Fruit fly (Drosophila melanogaster) whole organism, embryonic: ENCODE measurements around the gene Sems.

Experiments
- Aef1 ChIP-seq: fragments of 200-800 bp; sonication (Bioruptor generic); IDR thresholded peaks from 3 replicates; pipeline ENCODE4 v1.3.6; 2022; ENCODE audit warnings: missing biosample characterization, missing genetic modification characterization
- Atf3 ChIP-seq: fragments of 200-800 bp; sonication (Bioruptor generic); optimal IDR thresholded peaks from 3 replicates; lab custom pipeline; 2016; ENCODE audit warnings: missing biosample characterization, missing genetic modification characterization
- CG11085 ChIP-seq: fragments of 200-800 bp; sonication (Bioruptor generic); IDR thresholded peaks from 2 replicates; pipeline ENCODE4 v1.3.6; 2022; ENCODE audit warnings: missing biosample characterization, missing genetic modification characterization
- CG12071 ChIP-seq: fragments of 200-800 bp; sonication (Bioruptor generic); optimal IDR thresholded peaks from 3 replicates; lab custom pipeline; 2018; ENCODE audit warnings: missing biosample characterization, mild to moderate bottlenecking, missing genetic modification characterization
- CG14050 ChIP-seq: fragments of 200-800 bp; sonication (Bioruptor generic); IDR thresholded peaks from 3 replicates; pipeline ENCODE4 v1.3.6; 2022; ENCODE audit warnings: missing biosample characterization, missing genetic modification characterization
- CG14710 ChIP-seq: fragments of 200-800 bp; sonication (Bioruptor generic); optimal IDR thresholded peaks from 3 replicates; lab custom pipeline; 2019; ENCODE audit warnings: missing biosample characterization, mild to moderate bottlenecking, missing genetic modification characterization, moderate library complexity
- CG14965 ChIP-seq: fragments of 200-800 bp; sonication (Bioruptor generic); optimal IDR thresholded peaks from 2 replicates; lab custom pipeline; 2016; ENCODE audit warnings: missing biosample characterization, missing genetic modification characterization, borderline replicate concordance
- CG15073 ChIP-seq: fragments of 200-800 bp; sonication (Bioruptor generic); optimal IDR thresholded peaks from 2 replicates; lab custom pipeline; 2016; ENCODE audit warnings: missing biosample characterization, missing genetic modification characterization
- CG1529 ChIP-seq: fragments of 200-800 bp; sonication (Bioruptor generic); optimal IDR thresholded peaks from 3 replicates; lab custom pipeline; 2018; ENCODE audit warnings: missing biosample characterization, missing genetic modification characterization
- CG17186 ChIP-seq: fragments of 200-800 bp; sonication (Bioruptor generic); optimal IDR thresholded peaks from 3 replicates; lab custom pipeline; 2017; ENCODE audit warnings: missing biosample characterization, missing genetic modification reagents, missing genetic modification characterization
- CG2129 ChIP-seq: fragments of 200-800 bp; sonication (Bioruptor generic); IDR thresholded peaks from 2 replicates; pipeline ENCODE4 v1.3.6; 2022; ENCODE audit warnings: missing biosample characterization, missing genetic modification characterization; ENCODE audit not compliant: partially characterized antibody
- CG2875 ChIP-seq: fragments of 200-800 bp; sonication (Bioruptor generic); optimal IDR thresholded peaks from 2 replicates; lab custom pipeline; 2017; ENCODE audit warnings: missing biosample characterization, mild to moderate bottlenecking, missing genetic modification characterization, missing genetic modification reagents
- CG33213 ChIP-seq: fragments of 200-800 bp; sonication (Bioruptor generic); optimal IDR thresholded peaks from 3 replicates; lab custom pipeline; 2016; ENCODE audit warnings: missing biosample characterization, missing genetic modification characterization
- CG4328 ChIP-seq: fragments of 200-800 bp; sonication (Bioruptor generic); optimal IDR thresholded peaks from 3 replicates; lab custom pipeline; 2017; ENCODE audit warnings: missing biosample characterization, missing genetic modification reagents, missing genetic modification characterization
- CG4854 ChIP-seq: fragments of 200-800 bp; sonication (Bioruptor generic); optimal IDR thresholded peaks from 2 replicates; lab custom pipeline; 2016; ENCODE audit warnings: missing biosample characterization, missing genetic modification characterization, inconsistent platforms
- CG5180 ChIP-seq: fragments of 200-800 bp; sonication (Bioruptor generic); optimal IDR thresholded peaks from 3 replicates; lab custom pipeline; 2017; ENCODE audit warnings: missing biosample characterization, missing genetic modification characterization, mild to moderate bottlenecking, moderate library complexity, missing genetic modification reagents
- CG7372 ChIP-seq: fragments of 200-800 bp; sonication (Bioruptor generic); IDR thresholded peaks from 2 replicates; pipeline ENCODE4 v1.3.6; 2022; ENCODE audit warnings: missing biosample characterization, missing genetic modification characterization
- CG7745 ChIP-seq: fragments of 200-800 bp; sonication (Bioruptor generic); optimal IDR thresholded peaks from 2 replicates; lab custom pipeline; 2018; ENCODE audit warnings: missing biosample characterization, mild to moderate bottlenecking, missing genetic modification characterization, moderate library complexity
- CG7786 ChIP-seq: fragments of 200-800 bp; sonication (Bioruptor generic); optimal IDR thresholded peaks from 2 replicates; lab custom pipeline; 2016; ENCODE audit warnings: missing biosample characterization, missing genetic modification characterization
- CG7928 ChIP-seq: fragments of 200-800 bp; sonication (Bioruptor generic); optimal IDR thresholded peaks from 2 replicates; lab custom pipeline; 2017; ENCODE audit warnings: missing biosample characterization, mild to moderate bottlenecking, missing genetic modification characterization
- CG7987 ChIP-seq: fragments of 200-800 bp; sonication (Bioruptor generic); optimal IDR thresholded peaks from 2 replicates; lab custom pipeline; 2018; ENCODE audit warnings: missing biosample characterization, mild to moderate bottlenecking, missing genetic modification characterization, moderate library complexity
- CG8290 ChIP-seq, 3 experiments: fragments of 200-800 bp; sonication (Bioruptor generic); optimal IDR thresholded peaks; 2 replicates each; lab custom pipeline; 2016 to 2019; ENCODE audit warnings: missing biosample characterization in 3 of 3, missing genetic modification characterization in 3 of 3, mild to moderate bottlenecking in 2 of 3, moderate library complexity in 1 of 3
- CG8924 ChIP-seq: fragments of 200-800 bp; optimal IDR thresholded peaks from 3 replicates; lab custom pipeline; 2019; ENCODE audit warnings: missing biosample characterization, mild to moderate bottlenecking, missing genetic modification characterization, moderate library complexity
- CG9727 ChIP-seq: fragments of 200-800 bp; sonication (Bioruptor generic); optimal IDR thresholded peaks from 3 replicates; lab custom pipeline; 2017; ENCODE audit warnings: missing biosample characterization, mild to moderate bottlenecking, missing genetic modification characterization
- D19A ChIP-seq: fragments of 200-800 bp; optimal IDR thresholded peaks from 3 replicates; lab custom pipeline; 2019; ENCODE audit warnings: missing biosample characterization, mild to moderate bottlenecking, missing genetic modification characterization, moderate library complexity
- Doc2 ChIP-seq: fragments of 200-800 bp; sonication (Bioruptor generic); IDR thresholded peaks from 2 replicates; pipeline ENCODE4 v1.3.6; 2022; ENCODE audit warnings: missing biosample characterization, missing genetic modification characterization
- Doc3 ChIP-seq: fragments of 200-800 bp; sonication (Bioruptor generic); IDR thresholded peaks from 3 replicates; pipeline ENCODE4 v1.3.6; 2022; ENCODE audit warnings: missing biosample characterization, missing genetic modification characterization; ENCODE audit not compliant: partially characterized antibody
- E2f2 ChIP-seq: fragments of 200-800 bp; sonication (Bioruptor generic); IDR thresholded peaks from 2 replicates; pipeline ENCODE4 v1.3.6; 2022; ENCODE audit warnings: missing biosample characterization, missing genetic modification characterization
- Med ChIP-seq: fragments of 200-800 bp; sonication (Bioruptor generic); peaks from one replicate; lab custom pipeline; 2016; ENCODE audit warnings: missing biosample characterization, missing genetic modification characterization, mild to moderate bottlenecking, inconsistent platforms, moderate library complexity
- Sox100B ChIP-seq: fragments of 200-800 bp; sonication (Bioruptor generic); optimal IDR thresholded peaks from 3 replicates; lab custom pipeline; 2018; ENCODE audit warnings: missing biosample characterization, mild to moderate bottlenecking, missing genetic modification characterization
- Xrp1 ChIP-seq: fragments of 200-800 bp; sonication (Bioruptor generic); IDR thresholded peaks from 2 replicates; pipeline ENCODE4 v1.3.6; 2022; ENCODE audit warnings: missing biosample characterization, missing genetic modification characterization
- ara ChIP-seq: fragments of 200-800 bp; sonication (Bioruptor generic); IDR thresholded peaks from 2 replicates; pipeline ENCODE4 v1.3.6; 2022; ENCODE audit warnings: missing biosample characterization, missing genetic modification characterization
- chif ChIP-seq, 2 experiments: fragments of 200-800 bp; sonication (Bioruptor generic); optimal IDR thresholded peaks; 3 replicates each; lab custom pipeline; 2016; ENCODE audit warnings: missing biosample characterization in 2 of 2, missing genetic modification characterization in 2 of 2
- croc ChIP-seq: fragments of 200-800 bp; sonication (Bioruptor generic); conservative IDR thresholded peaks from 3 replicates; pipeline ENCODE4 v1.3.6; 2022; ENCODE audit warnings: missing biosample characterization, missing genetic modification characterization
- dmrt11E ChIP-seq: fragments of 200-800 bp; sonication (Bioruptor generic); optimal IDR thresholded peaks from 3 replicates; lab custom pipeline; 2018; ENCODE audit warnings: missing biosample characterization, mild to moderate bottlenecking, missing genetic modification characterization, moderate library complexity
- esg ChIP-seq: fragments of 200-800 bp; sonication (Bioruptor generic); conservative IDR thresholded peaks from 2 replicates; pipeline ENCODE4 v1.3.6; 2022; ENCODE audit warnings: missing biosample characterization, missing genetic modification characterization
- gem ChIP-seq: fragments of 200-800 bp; sonication (Bioruptor generic); optimal IDR thresholded peaks from 2 replicates; lab custom pipeline; 2019; ENCODE audit warnings: missing biosample characterization, mild to moderate bottlenecking, missing genetic modification characterization, moderate library complexity
- hkb ChIP-seq, 2 experiments: fragments of 200-800 bp in 1 of 2; fragments of >200 bp in 1 of 2; sonication (Bioruptor generic) in 1 of 2; IDR thresholded peaks in 1 of 2; optimal IDR thresholded peaks in 1 of 2; 2 replicates each; pipeline versions ENCODE4 v1.3.6 to Lab custom; 2017 to 2022; ENCODE audit warnings: missing biosample characterization in 1 of 2, missing genetic modification characterization in 1 of 2
- kay ChIP-seq: fragments of 200-800 bp; sonication (Bioruptor generic); optimal IDR thresholded peaks from 2 replicates; lab custom pipeline; 2016; ENCODE audit warnings: missing biosample characterization, missing genetic modification characterization
- ken ChIP-seq: fragments of 200-800 bp; sonication (Bioruptor generic); IDR thresholded peaks from 3 replicates; pipeline ENCODE4 v1.3.6; 2022; ENCODE audit warnings: missing biosample characterization, missing genetic modification characterization
- klu ChIP-seq: fragments of 200-800 bp; sonication (Bioruptor generic); IDR thresholded peaks from 2 replicates; pipeline ENCODE4 v1.3.6; 2022; ENCODE audit warnings: missing biosample characterization, missing genetic modification characterization
- nerfin-2 ChIP-seq: fragments of 200-800 bp; sonication (Bioruptor generic); IDR thresholded peaks from 2 replicates; pipeline ENCODE4 v1.3.6; 2022; ENCODE audit warnings: missing biosample characterization, missing genetic modification characterization; ENCODE audit not compliant: partially characterized antibody
- oc ChIP-seq: fragments of 200-800 bp; sonication (Bioruptor generic); optimal IDR thresholded peaks from 2 replicates; lab custom pipeline; 2018; ENCODE audit warnings: missing biosample characterization, mild to moderate bottlenecking, missing genetic modification characterization, moderate library complexity
- onecut ChIP-seq: fragments of 200-800 bp; sonication (Bioruptor generic); IDR thresholded peaks from 2 replicates; pipeline ENCODE4 v1.3.6; 2022; ENCODE audit warnings: missing biosample characterization, missing genetic modification characterization
- pan ChIP-seq, 4 experiments: fragments of >200 bp in 3 of 4; fragments of 200-800 bp in 1 of 4; sonication (Bioruptor generic) in 1 of 4; optimal IDR thresholded peaks in 3 of 4; IDR thresholded peaks in 1 of 4; 2 replicates each; pipeline versions ENCODE4 v1.3.6 to Lab custom; 2017 to 2022; ENCODE audit warnings: missing biosample characterization in 2 of 4, missing genetic modification characterization in 2 of 4, mixed read lengths in 1 of 4
- pnt ChIP-seq: fragments of 200-800 bp; sonication (Bioruptor generic); optimal IDR thresholded peaks from 3 replicates; lab custom pipeline; 2016; ENCODE audit warnings: missing biosample characterization, missing genetic modification characterization
- sens ChIP-seq: fragments of 200-800 bp; sonication (Bioruptor generic); peaks from one replicate; lab custom pipeline; 2016; ENCODE audit warnings: missing biosample characterization, missing genetic modification characterization
- vvl ChIP-seq: fragments of 200-800 bp; sonication (Bioruptor generic); IDR thresholded peaks from 2 replicates; pipeline ENCODE4 v1.3.6; 2022; ENCODE audit warnings: missing biosample characterization, missing genetic modification characterization
- zf30C ChIP-seq: fragments of 200-800 bp; sonication (Bioruptor generic); optimal IDR thresholded peaks from 3 replicates; lab custom pipeline; 2018; ENCODE audit warnings: missing biosample characterization, mild to moderate bottlenecking, missing genetic modification characterization

The Sems gene

dm6 chr3L:20944180-20944579 is 12.4 kb downstream of the Sems start:
- TF ChIP-seq CG4328 (GFP tag; lab: Kevin White, UChicago) (peak; percentile 41), ara (GFP tag; lab: Robert Waterston, UW) (peak; percentile 43; the same call in 1 of the 2 replicates), CG8290 (GFP tag; optimal IDR thresholded peaks at IDR 0.05; lab: Kevin White, UChicago) (peak; percentile 31), CG8290 (tag; optimal IDR thresholded peaks at IDR 0.05; lab: Kevin White, UChicago) (peak; percentile 3 to 21), CG33213 (GFP tag; lab: Kevin White, UChicago) (no peak), CG9727 (peak; percentile 71), Xrp1 (GFP tag; lab: Robert Waterston, UW) (peak; percentile 67), CG8924 (tag; lab: Kevin White, UChicago) (peak; percentile 43), CG17186 (GFP tag; lab: Kevin White, UChicago) (peak; percentile 29), CG5180 (GFP tag; lab: Kevin White, UChicago) (peak; percentile 16), CG2875 (peak; percentile 42), onecut (GFP tag; lab: Robert Waterston, UW) (peak; percentile 35; the same call in 1 of the 2 replicates), chif (GFP tag; optimal IDR thresholded peaks at IDR 0.05; lab: Kevin White, UChicago) (peak in 1 of 2 experiments; percentile 45), E2f2 (GFP tag; lab: Robert Waterston, UW) (no peak), pan (optimal IDR thresholded peaks at IDR 0.05; lab: Kevin White, UChicago) (no peak), pan (GFP tag; optimal IDR thresholded peaks at IDR 0.05 in 1 of 2, IDR thresholded peaks at IDR 0.05 in 1 of 2) (no peak), CG14710 (tag; lab: Kevin White, UChicago) (peak; percentile 55), nerfin-2 (GFP tag; lab: Robert Waterston, UW) (no peak), Atf3 (peak; percentile 9), CG14965 (GFP tag; lab: Kevin White, UChicago) (peak; percentile 32), ken (GFP tag; lab: Robert Waterston, UW) (no peak), vvl (GFP tag; lab: Robert Waterston, UW) (0 out of 2 replicates have a peak, but pooled peaks have one; percentile 32), kay (no peak), CG15073 (GFP tag; lab: Kevin White, UChicago) (no peak), klu (GFP tag; lab: Robert Waterston, UW) (no peak), Med (GFP tag; lab: Kevin White, UChicago) (no peak), D19A (tag; lab: Kevin White, UChicago) (peak; percentile 21), CG4854 (GFP tag; lab: Kevin White, UChicago) (no peak), hkb (optimal IDR thresholded peaks at IDR 0.05; lab: Kevin White, UChicago) (no peak), hkb (GFP tag; IDR thresholded peaks at IDR 0.05; lab: Robert Waterston, UW) (no peak), CG7372 (GFP tag; lab: Robert Waterston, UW) (no peak), gem (peak; percentile 44), pnt (GFP tag; lab: Kevin White, UChicago) (no peak), Doc2 (GFP tag; lab: Robert Waterston, UW) (no peak), oc (tag; lab: Kevin White, UChicago) (no peak), CG7745 (tag; lab: Kevin White, UChicago) (peak; percentile 55), CG1529 (GFP tag; lab: Kevin White, UChicago) (no peak), esg (no peak), dmrt11E (peak; percentile 53), CG2129 (no peak), Aef1 (GFP tag; lab: Robert Waterston, UW) (no peak), croc (GFP tag; lab: Robert Waterston, UW) (no peak), Doc3 (GFP tag; lab: Robert Waterston, UW) (no peak), Sox100B (GFP tag; lab: Kevin White, UChicago) (peak; percentile 39), sens (GFP tag; lab: Kevin White, UChicago) (peak; percentile 85), zf30C (no peak), CG7786 (GFP tag; lab: Kevin White, UChicago) (no peak), CG11085 (GFP tag; lab: Robert Waterston, UW) (no peak), CG12071 (GFP tag; lab: Kevin White, UChicago) (peak; percentile 26), CG7928 (no peak), CG14050 (GFP tag; lab: Robert Waterston, UW) (no peak), CG7987 (GFP tag; lab: Kevin White, UChicago) (peak; percentile 42)
